Fruit fly (Drosophila melanogaster): ENCODE measurements around the gene fon.
A peak's percentile ranks its signal among the peaks of the same experiment; 100 is the strongest.

fon gene

DNA sequence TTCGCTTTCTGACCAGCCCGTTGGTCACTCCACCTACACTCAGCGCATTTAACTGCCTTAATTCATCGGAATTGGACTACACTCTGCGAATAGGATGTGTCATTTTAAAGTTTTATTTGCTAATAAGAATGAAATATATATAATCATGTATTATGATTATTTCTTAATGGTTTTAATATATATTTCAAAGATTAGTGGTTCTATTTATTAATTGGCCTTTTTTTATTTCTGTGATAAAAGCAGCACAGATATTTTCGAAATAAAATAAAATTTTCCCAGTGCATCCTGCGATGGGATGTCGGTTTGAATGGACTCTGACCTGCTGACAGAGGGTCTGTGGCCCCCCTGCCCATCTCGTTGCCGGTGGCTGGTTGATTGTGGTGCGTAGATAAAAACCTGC lies 12.2 kb downstream of the fon start (continued):
- TF ChIP-seq sr (GFP tag; IDR thresholded peaks at IDR 0.05) (no peak), stwl (tag; optimal IDR thresholded peaks at IDR 0.05) (no peak), unc-4 (GFP tag; IDR thresholded peaks at IDR 0.05; ENCODE audit: partially characterized antibody) (no peak), sob (GFP tag; IDR thresholded peaks at IDR 0.05) (no peak), CG10431 (GFP tag; optimal IDR thresholded peaks at IDR 0.05) (no peak), ssp (GFP tag; IDR thresholded peaks at IDR 0.05) (0 out of 2 replicates have a peak, but pooled peaks have one; percentile 6), lov (optimal IDR thresholded peaks at IDR 0.05) (no peak), lov (GFP tag; IDR thresholded peaks at IDR 0.05) (no peak), CG18764 (GFP tag; optimal IDR thresholded peaks at IDR 0.05) (no peak), E2f2 (GFP tag; IDR thresholded peaks at IDR 0.05) (no peak), CG2129 (GFP tag; IDR thresholded peaks at IDR 0.05; ENCODE audit: partially characterized antibody) (no peak), sens-2 (GFP tag; IDR thresholded peaks at IDR 0.05) (no peak), Opbp (GFP tag; IDR thresholded peaks at IDR 0.05; ENCODE audit: partially characterized antibody) (no peak), CG15514 (GFP tag; optimal IDR thresholded peaks at IDR 0.05) (no peak), Meics (GFP tag; optimal IDR thresholded peaks at IDR 0.05) (no peak), CG3995 (GFP tag; optimal IDR thresholded peaks at IDR 0.05) (no peak), Med (GFP tag) (peak; percentile 6), Hr78 (GFP tag; optimal IDR thresholded peaks at IDR 0.05) (no peak), CG12236 (GFP tag; optimal IDR thresholded peaks at IDR 0.05) (no peak), tap (tag; optimal IDR thresholded peaks at IDR 0.05) (peak; percentile 10), CG4820 (GFP tag; optimal IDR thresholded peaks at IDR 0.05) (no peak), NFAT (GFP tag; IDR thresholded peaks at IDR 0.05) (no peak), CG15696 (tag; optimal IDR thresholded peaks at IDR 0.05) (no peak), Awh (GFP tag; IDR thresholded peaks at IDR 0.05) (no peak), CG1602 (GFP tag; optimal IDR thresholded peaks at IDR 0.05) (peak; percentile 9), CG8089 (GFP tag; optimal IDR thresholded peaks at IDR 0.05) (no peak), CG4617 (GFP tag; optimal IDR thresholded peaks at IDR 0.05; ENCODE audit: borderline replicate concordance) (no peak), mld (GFP tag; IDR thresholded peaks at IDR 0.05; ENCODE audit: partially characterized antibody) (no peak), HLHmδ (GFP tag; optimal IDR thresholded peaks at IDR 0.05) (no peak), dysf (GFP tag; IDR thresholded peaks at IDR 0.05) (0 out of 3 replicates have a peak, but pooled peaks have one; percentile 10), Oli (tag; optimal IDR thresholded peaks at IDR 0.05) (peak; percentile 46), CG2116 (GFP tag; optimal IDR thresholded peaks at IDR 0.05) (no peak), bigmax (GFP tag; optimal IDR thresholded peaks at IDR 0.05) (no peak), Neu2 (GFP tag; optimal IDR thresholded peaks at IDR 0.05; ENCODE audit: borderline replicate concordance) (no peak), PHDP (tag; optimal IDR thresholded peaks at IDR 0.05) (peak; percentile 44), Doc3 (GFP tag; IDR thresholded peaks at IDR 0.05; ENCODE audit: partially characterized antibody) (no peak), dmrt11E (tag; optimal IDR thresholded peaks at IDR 0.05) (peak; percentile 56), chn (GFP tag; optimal IDR thresholded peaks at IDR 0.05) (no peak), CG32767 (GFP tag; IDR thresholded peaks at IDR 0.05) (no peak), Sry-β (GFP tag; optimal IDR thresholded peaks at IDR 0.05) (no peak), tna (GFP tag; IDR thresholded peaks at IDR 0.05; ENCODE audit: partially characterized antibody) (no peak), phol (tag; optimal IDR thresholded peaks at IDR 0.05) (peak; percentile 55), CG8765 (GFP tag; IDR thresholded peaks at IDR 0.05) (no peak), Spps (tag; optimal IDR thresholded peaks at IDR 0.05) (peak; percentile 34), CG6689 (GFP tag; IDR thresholded peaks at IDR 0.05) (no peak), CG8388 (GFP tag; optimal IDR thresholded peaks at IDR 0.05) (peak; percentile 48), jumu (GFP tag; optimal IDR thresholded peaks at IDR 0.05) (no peak), Doc2 (GFP tag; IDR thresholded peaks at IDR 0.05) (no peak), CG6175 (GFP tag; IDR thresholded peaks at IDR 0.05) (no peak), wdn (GFP tag; IDR thresholded peaks at IDR 0.05) (no peak), CG7928 (GFP tag; optimal IDR thresholded peaks at IDR 0.05) (no peak)
